Fruit fly (Drosophila melanogaster) whole organism, embryonic: ENCODE measurements around the gene CG3632.

Experiments used
- Adf1 ChIP-seq: fragments of 200-800 bp; sonication (Bioruptor generic); IDR thresholded peaks from 2 replicates; pipeline ENCODE4 v1.3.6; 2022; ENCODE audit warnings: missing biosample characterization, missing genetic modification characterization
- Asciz ChIP-seq: fragments of 200-800 bp; sonication (Bioruptor generic); optimal IDR thresholded peaks from 2 replicates; lab custom pipeline; 2017; ENCODE audit warnings: missing biosample characterization, mild to moderate bottlenecking, missing genetic modification characterization, missing genetic modification reagents
- C15 ChIP-seq: fragments of 200-800 bp; sonication (Bioruptor generic); IDR thresholded peaks from 3 replicates; pipeline ENCODE4 v1.3.6; 2022; ENCODE audit warnings: missing biosample characterization, missing genetic modification characterization
- CG10147 ChIP-seq: fragments of 200-800 bp; sonication (Bioruptor generic); optimal IDR thresholded peaks from 2 replicates; lab custom pipeline; 2019; ENCODE audit warnings: missing biosample characterization, mild to moderate bottlenecking, missing genetic modification characterization, moderate library complexity
- CG10209 ChIP-seq: fragments of 200-800 bp; sonication (Bioruptor generic); optimal IDR thresholded peaks from 3 replicates; lab custom pipeline; 2017; ENCODE audit warnings: missing biosample characterization, mild to moderate bottlenecking, missing genetic modification characterization, missing genetic modification reagents
- CG10431 ChIP-seq: fragments of 200-800 bp; sonication (Bioruptor generic); optimal IDR thresholded peaks from 3 replicates; lab custom pipeline; 2018; ENCODE audit warnings: missing biosample characterization, mild to moderate bottlenecking, missing genetic modification characterization
- CG10979 ChIP-seq: fragments of 200-800 bp; sonication (Bioruptor generic); optimal IDR thresholded peaks from 2 replicates; lab custom pipeline; 2018; ENCODE audit warnings: missing biosample characterization, mild to moderate bottlenecking, missing genetic modification characterization, moderate library complexity
- CG11093 ChIP-seq: fragments of 200-800 bp; sonication (Bioruptor generic); IDR thresholded peaks from 3 replicates; pipeline ENCODE4 v1.3.6; 2022; ENCODE audit warnings: missing biosample characterization, missing genetic modification characterization
- CG11695 ChIP-seq: fragments of 200-800 bp; sonication (Bioruptor generic); IDR thresholded peaks from 3 replicates; pipeline ENCODE4 v1.3.6; 2022; ENCODE audit warnings: missing biosample characterization, missing genetic modification characterization
- CG13287 ChIP-seq: fragments of 200-800 bp; sonication (Bioruptor generic); IDR thresholded peaks from 2 replicates; pipeline ENCODE4 v1.3.6; 2022; ENCODE audit warnings: missing biosample characterization, missing genetic modification characterization; ENCODE audit not compliant: partially characterized antibody
- CG14710 ChIP-seq: fragments of 200-800 bp; sonication (Bioruptor generic); optimal IDR thresholded peaks from 3 replicates; lab custom pipeline; 2019; ENCODE audit warnings: missing biosample characterization, mild to moderate bottlenecking, missing genetic modification characterization, moderate library complexity
- CG15269 ChIP-seq: fragments of 200-800 bp; sonication (Bioruptor generic); optimal IDR thresholded peaks from 2 replicates; lab custom pipeline; 2018; ENCODE audit warnings: missing biosample characterization, mild to moderate bottlenecking, missing genetic modification characterization, moderate library complexity
- CG15696 ChIP-seq: fragments of 200-800 bp; sonication (Bioruptor generic); optimal IDR thresholded peaks from 2 replicates; lab custom pipeline; 2019; ENCODE audit warnings: missing biosample characterization, mild to moderate bottlenecking, missing genetic modification characterization, moderate library complexity
- CG16813 ChIP-seq: fragments of 200-800 bp; sonication (Bioruptor generic); IDR thresholded peaks from 3 replicates; pipeline ENCODE4 v1.3.6; 2022; ENCODE audit warnings: missing biosample characterization, missing genetic modification characterization; ENCODE audit not compliant: partially characterized antibody
- CG17802 ChIP-seq: fragments of 200-800 bp; sonication (Bioruptor generic); optimal IDR thresholded peaks from 2 replicates; lab custom pipeline; 2018; ENCODE audit warnings: missing biosample characterization, mild to moderate bottlenecking, missing genetic modification characterization, moderate library complexity
- CG2120 ChIP-seq: fragments of 200-800 bp; sonication (Bioruptor generic); optimal IDR thresholded peaks from 3 replicates; lab custom pipeline; 2016; ENCODE audit warnings: missing biosample characterization, missing genetic modification characterization
- CG4617 ChIP-seq: fragments of 200-800 bp; sonication (Bioruptor generic); optimal IDR thresholded peaks from 3 replicates; lab custom pipeline; 2016; ENCODE audit warnings: missing biosample characterization, missing genetic modification characterization, borderline replicate concordance
- CG4820 ChIP-seq: fragments of 200-800 bp; sonication (Bioruptor generic); optimal IDR thresholded peaks from 3 replicates; lab custom pipeline; 2016; ENCODE audit warnings: missing biosample characterization, missing genetic modification characterization
- CG5245 ChIP-seq: fragments of 200-800 bp; sonication (Bioruptor generic); optimal IDR thresholded peaks from 3 replicates; lab custom pipeline; 2016; ENCODE audit warnings: missing biosample characterization, missing genetic modification characterization
- CG5953 ChIP-seq: fragments of 200-800 bp; sonication (Bioruptor generic); IDR thresholded peaks from 2 replicates; pipeline ENCODE4 v1.3.6; 2022; ENCODE audit warnings: missing biosample characterization, missing genetic modification characterization
- CG8290 ChIP-seq, 3 experiments: fragments of 200-800 bp; sonication (Bioruptor generic); optimal IDR thresholded peaks; 2 replicates each; lab custom pipeline; 2016 to 2019; ENCODE audit warnings: missing biosample characterization in 3 of 3, missing genetic modification characterization in 3 of 3, mild to moderate bottlenecking in 2 of 3, moderate library complexity in 1 of 3
- CG8944 ChIP-seq: fragments of 200-800 bp; sonication (Bioruptor generic); optimal IDR thresholded peaks from 3 replicates; lab custom pipeline; 2016; ENCODE audit warnings: missing biosample characterization, missing genetic modification characterization
- CkIIα-i1 ChIP-seq: fragments of 200-800 bp; sonication (Bioruptor generic); IDR thresholded peaks from 2 replicates; pipeline ENCODE4 v1.3.6; 2022; ENCODE audit warnings: missing biosample characterization, missing genetic modification characterization
- Dfd ChIP-seq, 2 experiments: fragments of >200 bp; optimal IDR thresholded peaks; 2 replicates each; lab custom pipeline; 2017; ENCODE audit warnings: missing biosample characterization in 2 of 2, missing genetic modification characterization in 2 of 2
- Dp ChIP-seq: fragments of 200-800 bp; sonication (Bioruptor generic); optimal IDR thresholded peaks from 2 replicates; lab custom pipeline; 2018; ENCODE audit warnings: missing biosample characterization, mild to moderate bottlenecking, missing genetic modification characterization, moderate library complexity
- E2f2 ChIP-seq: fragments of 200-800 bp; sonication (Bioruptor generic); IDR thresholded peaks from 2 replicates; pipeline ENCODE4 v1.3.6; 2022; ENCODE audit warnings: missing biosample characterization, missing genetic modification characterization
- Elba2 ChIP-seq: fragments of 200-800 bp; sonication (Bioruptor generic); optimal IDR thresholded peaks from 3 replicates; lab custom pipeline; 2016; ENCODE audit warnings: missing biosample characterization, missing genetic modification characterization
- Ets65A ChIP-seq: fragments of 200-800 bp; sonication (Bioruptor generic); peaks from one replicate; lab custom pipeline; 2016; ENCODE audit warnings: missing biosample characterization, missing genetic modification characterization
- Hr78 ChIP-seq, 2 experiments: fragments of 200-800 bp in 1 of 2; fragments of >200 bp in 1 of 2; sonication (Bioruptor generic) in 1 of 2; optimal IDR thresholded peaks; 2 replicates each; lab custom pipeline; 2017 to 2019; ENCODE audit warnings: missing biosample characterization in 2 of 2, missing genetic modification characterization in 2 of 2, mild to moderate bottlenecking in 1 of 2, moderate library complexity in 1 of 2
- Hsf ChIP-seq: fragments of 200-800 bp; sonication (Bioruptor generic); optimal IDR thresholded peaks from 3 replicates; lab custom pipeline; 2016; ENCODE audit warnings: missing biosample characterization, missing genetic modification characterization
- Jarid2 ChIP-seq: fragments of 200-800 bp; sonication (Bioruptor generic); optimal IDR thresholded peaks from 3 replicates; lab custom pipeline; 2017; ENCODE audit warnings: mild to moderate bottlenecking, missing biosample characterization, missing genetic modification reagents, missing genetic modification characterization
- Lpt ChIP-seq: fragments of >200 bp; optimal IDR thresholded peaks from 2 replicates; lab custom pipeline; 2018; ENCODE audit warnings: missing biosample characterization, missing genetic modification characterization
- MBD-R2 ChIP-seq: fragments of 200-800 bp; sonication (Bioruptor generic); IDR thresholded peaks from 2 replicates; pipeline ENCODE4 v1.3.6; 2022; ENCODE audit warnings: missing biosample characterization, missing genetic modification characterization
- Med ChIP-seq: fragments of 200-800 bp; sonication (Bioruptor generic); peaks from one replicate; lab custom pipeline; 2016; ENCODE audit warnings: missing biosample characterization, missing genetic modification characterization, mild to moderate bottlenecking, inconsistent platforms, moderate library complexity
- Oaz ChIP-seq: fragments of 200-800 bp; sonication (Bioruptor generic); IDR thresholded peaks from 2 replicates; pipeline ENCODE4 v1.3.6; 2022; ENCODE audit warnings: missing biosample characterization, missing genetic modification characterization
- Optix ChIP-seq: fragments of 200-800 bp; sonication (Bioruptor generic); IDR thresholded peaks from 3 replicates; pipeline ENCODE4 v1.3.6; 2022; ENCODE audit warnings: missing biosample characterization, missing genetic modification characterization
- Pdp1 ChIP-seq, 2 experiments: fragments of 200-800 bp; sonication (Bioruptor generic); optimal IDR thresholded peaks; 3 replicates each; lab custom pipeline; 2016; ENCODE audit warnings: missing biosample characterization in 2 of 2, missing genetic modification characterization in 2 of 2, mild to moderate bottlenecking in 1 of 2, moderate library complexity in 1 of 2
- Ptx1 ChIP-seq: fragments of 200-800 bp; sonication (Bioruptor generic); IDR thresholded peaks from 2 replicates; pipeline ENCODE4 v1.3.6; 2022; ENCODE audit warnings: missing biosample characterization, missing genetic modification characterization
- Scr ChIP-seq: fragments of 200-800 bp; sonication (Bioruptor generic); IDR thresholded peaks from 2 replicates; pipeline ENCODE4 v1.3.6; 2022; ENCODE audit warnings: missing biosample characterization, missing genetic modification characterization; ENCODE audit not compliant: partially characterized antibody
- ato ChIP-seq: fragments of 200-800 bp; sonication (Bioruptor generic); IDR thresholded peaks from 2 replicates; pipeline ENCODE4 v1.3.6; 2022; ENCODE audit warnings: missing biosample characterization, missing genetic modification characterization; ENCODE audit not compliant: partially characterized antibody
- bsh ChIP-seq, 2 experiments: fragments of 200-800 bp; sonication (Bioruptor generic); optimal IDR thresholded peaks; 2 replicates each; lab custom pipeline; 2017 to 2018; ENCODE audit warnings: mild to moderate bottlenecking in 2 of 2, missing biosample characterization in 2 of 2, missing genetic modification characterization in 2 of 2, moderate library complexity in 1 of 2
- dpn ChIP-seq, 2 experiments: fragments of 200-800 bp; sonication (Bioruptor generic); optimal IDR thresholded peaks; 3 replicates each; lab custom pipeline; 2016; ENCODE audit warnings: missing biosample characterization in 2 of 2, missing genetic modification characterization in 2 of 2
- fd102C ChIP-seq: fragments of 200-800 bp; sonication (Bioruptor generic); optimal IDR thresholded peaks from 2 replicates; lab custom pipeline; 2018; ENCODE audit warnings: missing biosample characterization, mild to moderate bottlenecking, missing genetic modification characterization, moderate library complexity
- fu2 ChIP-seq: fragments of 200-800 bp; sonication (Bioruptor generic); optimal IDR thresholded peaks from 2 replicates; lab custom pipeline; 2016; ENCODE audit warnings: missing biosample characterization, missing genetic modification characterization
- lbe ChIP-seq: fragments of 200-800 bp; sonication (Bioruptor generic); optimal IDR thresholded peaks from 2 replicates; lab custom pipeline; 2016; ENCODE audit warnings: missing biosample characterization, mild to moderate bottlenecking, missing genetic modification characterization
- lilli ChIP-seq: fragments of 200-800 bp; sonication (Bioruptor generic); optimal IDR thresholded peaks from 3 replicates; lab custom pipeline; 2016; ENCODE audit warnings: missing biosample characterization, missing genetic modification characterization
- mam ChIP-seq: fragments of 200-800 bp; sonication (Bioruptor generic); optimal IDR thresholded peaks from 3 replicates; lab custom pipeline; 2016; ENCODE audit warnings: missing biosample characterization, missing genetic modification characterization
- sc ChIP-seq, 3 experiments: fragments of >200 bp in 2 of 3; fragments of 200-800 bp in 1 of 3; sonication (Bioruptor generic) in 1 of 3; optimal IDR thresholded peaks; 2 replicates in 2 of 3; 3 replicates in 1 of 3; lab custom pipeline; 2017; ENCODE audit warnings: mild to moderate bottlenecking in 1 of 3, missing biosample characterization in 1 of 3, missing genetic modification characterization in 1 of 3, missing genetic modification reagents in 1 of 3
- schlank ChIP-seq: fragments of 200-800 bp; sonication (Bioruptor generic); optimal IDR thresholded peaks from 2 replicates; lab custom pipeline; 2018; ENCODE audit warnings: missing biosample characterization, mild to moderate bottlenecking, missing genetic modification characterization
- tgo ChIP-seq: fragments of 200-800 bp; sonication (Bioruptor generic); IDR thresholded peaks from 3 replicates; pipeline ENCODE4 v1.3.6; 2022; ENCODE audit warnings: missing biosample characterization, missing genetic modification characterization

Gene CG3632

DNA sequence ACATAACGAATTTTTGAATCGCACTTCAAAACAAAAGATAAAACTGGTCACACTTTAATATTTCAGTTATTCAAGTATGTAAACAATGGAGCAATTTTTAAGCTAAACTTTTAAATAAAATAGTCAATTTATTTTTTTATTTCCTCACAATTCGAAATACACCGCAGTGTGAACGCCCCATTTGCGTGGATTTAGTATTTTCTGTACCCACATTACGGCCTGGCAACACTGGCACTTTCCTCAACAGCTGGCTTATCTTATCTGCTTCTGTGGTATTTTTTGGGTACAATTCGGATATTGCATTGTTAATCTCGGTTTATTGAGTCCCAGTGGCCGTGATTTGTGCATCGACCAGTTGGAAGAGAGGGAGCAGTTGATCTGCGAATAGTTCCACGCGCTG is 53.6 kb downstream of the CG3632 start, which contains the start of gene sl (continued):
- TF ChIP-seq CG11093 (GFP tag; lab: Robert Waterston, UW): no peak
- peak; percentile 37 for TF ChIP-seq mam (GFP tag; lab: Kevin White, UChicago)
- no peak for TF ChIP-seq Adf1
- TF ChIP-seq CG10431: no peak
- TF ChIP-seq CG16813: no peak
- peak in 1 of 2 experiments; percentile 71 for TF ChIP-seq Pdp1 (GFP tag; optimal IDR thresholded peaks at IDR 0.05; lab: Kevin White, UChicago)
- no peak for TF ChIP-seq Lpt (GFP tag; lab: Kevin White, UChicago)
- no peak for TF ChIP-seq CG15269 (tag; lab: Kevin White, UChicago)
- no peak for TF ChIP-seq tgo (GFP tag; lab: Robert Waterston, UW)
- no peak for TF ChIP-seq Oaz (GFP tag; lab: Robert Waterston, UW)
- no peak for TF ChIP-seq schlank
- peak; percentile 66 for TF ChIP-seq CG13287 (GFP tag; lab: Robert Waterston, UW)
- 0 out of 2 replicates have a peak, but pooled peaks have one; percentile 19 for TF ChIP-seq E2f2 (GFP tag; lab: Robert Waterston, UW)
- no peak for TF ChIP-seq CG4820
- no peak for TF ChIP-seq Jarid2 (GFP tag; lab: Kevin White, UChicago)
- no peak for TF ChIP-seq Asciz (GFP tag; lab: Kevin White, UChicago)
- TF ChIP-seq CG5245: no peak
- no peak for TF ChIP-seq bsh (GFP tag; optimal IDR thresholded peaks at IDR 0.05; lab: Kevin White, UChicago)
- no peak for TF ChIP-seq fd102C (GFP tag; lab: Kevin White, UChicago)
- no peak for TF ChIP-seq dpn (GFP tag; optimal IDR thresholded peaks at IDR 0.05; lab: Kevin White, UChicago)
- peak; percentile 7 for TF ChIP-seq Dp (GFP tag; lab: Kevin White, UChicago)
- TF ChIP-seq fu2 (GFP tag; lab: Kevin White, UChicago): no peak
- peak; percentile 28 for TF ChIP-seq CG2120 (GFP tag; lab: Kevin White, UChicago)
- TF ChIP-seq Elba2 (GFP tag; lab: Kevin White, UChicago): peak; percentile 40
- TF ChIP-seq ato (GFP tag; lab: Robert Waterston, UW): no peak
- peak; percentile 29; the same call in 1 of the 2 replicates for TF ChIP-seq Ptx1
- peak; percentile 47 for TF ChIP-seq lilli (GFP tag; lab: Kevin White, UChicago)
- TF ChIP-seq CG10209 (GFP tag; lab: Kevin White, UChicago): no peak
- TF ChIP-seq sc (optimal IDR thresholded peaks at IDR 0.05; lab: Kevin White, UChicago): no peak
- no peak for TF ChIP-seq sc (GFP tag; optimal IDR thresholded peaks at IDR 0.05; lab: Kevin White, UChicago)
- no peak for TF ChIP-seq Hr78 (GFP tag; optimal IDR thresholded peaks at IDR 0.05; lab: Kevin White, UChicago)
- no peak for TF ChIP-seq Hsf (GFP tag; lab: Kevin White, UChicago)
- TF ChIP-seq CG17802: peak; percentile 93
- TF ChIP-seq CG15696: no peak
- no peak for TF ChIP-seq Dfd (GFP tag; optimal IDR thresholded peaks at IDR 0.05; lab: Kevin White, UChicago)
- TF ChIP-seq CG4617: peak; percentile 54
- peak; percentile 4 for TF ChIP-seq CG8290 (GFP tag; optimal IDR thresholded peaks at IDR 0.05; lab: Kevin White, UChicago)
- no peak for TF ChIP-seq CG8290 (tag; optimal IDR thresholded peaks at IDR 0.05; lab: Kevin White, UChicago)
- TF ChIP-seq Scr (GFP tag; lab: Robert Waterston, UW): peak; percentile 32
- peak; percentile 46 for TF ChIP-seq Ets65A
- TF ChIP-seq CG5953 (GFP tag; lab: Robert Waterston, UW): no peak
- peak; percentile 46 for TF ChIP-seq CG14710
- no peak for TF ChIP-seq CkIIα-i1 (GFP tag; lab: Robert Waterston, UW)
- TF ChIP-seq MBD-R2 (GFP tag; lab: Robert Waterston, UW): peak; percentile 81
- no peak for TF ChIP-seq CG11695 (GFP tag; lab: Robert Waterston, UW)
- no peak for TF ChIP-seq CG10147
- no peak for TF ChIP-seq lbe (GFP tag; lab: Kevin White, UChicago)
- TF ChIP-seq CG8944 (GFP tag; lab: Kevin White, UChicago): no peak
- peak; percentile 90 for TF ChIP-seq Med (GFP tag; lab: Kevin White, UChicago)
- no peak for TF ChIP-seq Optix (GFP tag; lab: Robert Waterston, UW)
- no peak for TF ChIP-seq CG10979
- TF ChIP-seq C15 (GFP tag; lab: Robert Waterston, UW): no peak
